Worm (Caenorhabditis elegans): ENCODE results near the gene F08F8.7.
A peak's percentile ranks its signal among the peaks of the same experiment; 100 is the strongest.

DNA sequence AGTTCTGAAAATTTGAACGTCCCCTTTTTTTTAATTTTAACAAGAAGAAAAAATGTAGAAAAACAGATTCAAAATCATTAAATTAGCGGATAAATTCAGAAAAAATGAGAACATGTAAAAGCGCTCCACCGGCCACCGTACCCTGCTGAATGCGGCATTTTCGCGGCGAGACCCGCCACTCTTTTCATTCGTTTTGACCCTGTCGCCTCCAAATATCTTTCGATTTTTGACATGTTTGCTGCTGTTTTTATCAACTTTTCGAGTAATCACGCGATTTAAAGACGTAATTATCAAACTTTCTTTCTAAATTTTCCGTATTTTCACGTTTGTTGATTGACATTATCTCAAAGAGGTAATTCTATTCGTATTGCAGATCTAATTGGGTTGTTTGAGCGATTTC lies 10.7 kb downstream of the F08F8.7 start, which contains the start of gene gsp-2:
- no peak for TF ChIP-seq tbx-8 (GFP tag; optimal IDR thresholded peaks at IDR 0.05)
- no peak for TF ChIP-seq unc-62 (GFP tag; optimal IDR thresholded peaks at IDR 0.05)
- no peak for TF ChIP-seq elt-1 (tag; optimal IDR thresholded peaks at IDR 0.05; ENCODE audit: borderline replicate concordance, insufficient read depth)
- no peak for TF ChIP-seq nhr-12 (tag; optimal IDR thresholded peaks at IDR 0.05)
- TF ChIP-seq pha-4 (tag; optimal IDR thresholded peaks at IDR 0.05), result peak; percentile 43
- TF ChIP-seq snpc-4 (tag; optimal IDR thresholded peaks at IDR 0.05), result no peak

Data from whole organism, mixed stage, embryonic.